Worm (Caenorhabditis elegans): ENCODE data around the gene unc-58.

ce11 chrX:10145011-10145410 lies 12.0 kb upstream of the unc-58 start:
- TF ChIP-seq jun-1 (tag; optimal IDR thresholded peaks at IDR 0.05) (peak; percentile 29), mab-9 (GFP tag; IDR thresholded peaks at IDR 0.05) (no peak), skn-1 (tag; optimal IDR thresholded peaks at IDR 0.05) (peak; percentile 32), zag-1 (tag; optimal IDR thresholded peaks at IDR 0.05) (no peak), blmp-1 (tag; optimal IDR thresholded peaks at IDR 0.05) (no peak), elt-3 (tag; optimal IDR thresholded peaks at IDR 0.05) (no peak), lin-15B (tag; optimal IDR thresholded peaks at IDR 0.05) (no peak)

All from whole organism, L1 larva.